Worm (Caenorhabditis elegans) whole organism, dauer: Measurements from ENCODE around the gene C04E6.7.

ENCODE experiments used
- unc-62 ChIP-seq: sonication (generic microtip); optimal IDR thresholded peaks from 2 replicates; lab custom pipeline; 2017; ENCODE audit warnings: missing biosample characterization, missing genetic modification reagents, missing genetic modification characterization

C04E6.7 gene

ce11 chrV:5893015-5893414 lies at the start of gene C04E6.7:
Gene C04E6.7, plus strand, starts transcription at chrV:5893315.
- no peak for TF ChIP-seq unc-62 (GFP tag; lab: Kevin White, UChicago)

ce11 chrV:5843415-5844337 lies 49.4 kb upstream of the C04E6.7 start:
- no peak for TF ChIP-seq unc-62 (GFP tag; lab: Kevin White, UChicago)

- TF ChIP-seq unc-62 (GFP tag; lab: Kevin White, UChicago), result no peak
Measured at ce11 chrV:5844349-5844760, 48.8 kb upstream of the C04E6.7 start.

ce11 chrV:5845162-5845561 lies 48.0 kb upstream of the C04E6.7 start:
- no peak for TF ChIP-seq unc-62 (GFP tag; lab: Kevin White, UChicago)

- TF ChIP-seq unc-62 (GFP tag; lab: Kevin White, UChicago), result no peak
Measured at ce11 chrV:5845669-5846189, 47.4 kb upstream of the C04E6.7 start, which contains the start of gene F26F12.3. Gene F26F12.3, minus strand, starts transcription at chrV:5845719.

ce11 chrV:5846729-5847128 lies 46.4 kb upstream of the C04E6.7 start:
- no peak for TF ChIP-seq unc-62 (GFP tag; lab: Kevin White, UChicago)

ce11 chrV:5848015-5848609 lies 45.0 kb upstream of the C04E6.7 start:
- no peak for TF ChIP-seq unc-62 (GFP tag; lab: Kevin White, UChicago)

- no peak for TF ChIP-seq unc-62 (GFP tag; lab: Kevin White, UChicago)
Measured at ce11 chrV:5850671-5851070, 42.4 kb upstream of the C04E6.7 start.

ce11 chrV:5851631-5852030 lies 41.5 kb upstream of the C04E6.7 start:
- no peak for TF ChIP-seq unc-62 (GFP tag; lab: Kevin White, UChicago)

- TF ChIP-seq unc-62 (GFP tag; lab: Kevin White, UChicago), result no peak
Measured at ce11 chrV:5852084-5852483, 41.0 kb upstream of the C04E6.7 start.

ce11 chrV:5862479-5863188 lies 30.5 kb upstream of the C04E6.7 start, which contains the start of gene F26F12.8:
Gene F26F12.8, minus strand, starts transcription at chrV:5862529.
- no peak for TF ChIP-seq unc-62 (GFP tag; lab: Kevin White, UChicago)

- TF ChIP-seq unc-62 (GFP tag; lab: Kevin White, UChicago), result no peak
Measured at ce11 chrV:5865085-5865484, 28.0 kb upstream of the C04E6.7 start, which contains the start of gene F26F12.5. Gene F26F12.5, minus strand, starts transcription at chrV:5865185.

- TF ChIP-seq unc-62 (GFP tag; lab: Kevin White, UChicago), result no peak
Measured at ce11 chrV:5869227-5869626, 23.9 kb upstream of the C04E6.7 start, which contains the start of gene F26F12.4. Gene F26F12.4, minus strand, starts transcription at chrV:5869327.

- TF ChIP-seq unc-62 (GFP tag; lab: Kevin White, UChicago), result no peak
Measured at ce11 chrV:5871759-5872158, 21.4 kb upstream of the C04E6.7 start, which contains the start of gene C02G6.2. Gene C02G6.2, plus strand, starts transcription at chrV:5872059.

ce11 chrV:5876966-5877365 lies 16.1 kb upstream of the C04E6.7 start:
- TF ChIP-seq unc-62 (GFP tag; lab: Kevin White, UChicago), result no peak
